Fruit fly (Drosophila melanogaster): ENCODE data around the gene Six4.

Gene Six4

dm6 chr3L:20792693-20793092, at the start of gene Six4 (continued):
- TF ChIP-seq p53 (GFP tag; optimal IDR thresholded peaks at IDR 0.05), result no peak
- no peak for TF ChIP-seq CG3163 (GFP tag; optimal IDR thresholded peaks at IDR 0.05)
- TF ChIP-seq CG13424 (tag; optimal IDR thresholded peaks at IDR 0.05), result no peak
- TF ChIP-seq CG12104 (GFP tag; optimal IDR thresholded peaks at IDR 0.05), result no peak
- TF ChIP-seq CG2875 (GFP tag; optimal IDR thresholded peaks at IDR 0.05), result no peak
- TF ChIP-seq Max (GFP tag; optimal IDR thresholded peaks at IDR 0.05), result no peak
- no peak for TF ChIP-seq jumu (GFP tag; optimal IDR thresholded peaks at IDR 0.05)
- TF ChIP-seq CG11456 (GFP tag; IDR thresholded peaks at IDR 0.05), result no peak
- TF ChIP-seq CG8281 (tag; optimal IDR thresholded peaks at IDR 0.05), result no peak
- TF ChIP-seq twi (tag; optimal IDR thresholded peaks at IDR 0.05), result peak; percentile 18
- TF ChIP-seq Meics (GFP tag; optimal IDR thresholded peaks at IDR 0.05), result no peak
- TF ChIP-seq CG11093 (GFP tag; IDR thresholded peaks at IDR 0.05), result no peak
- no peak for TF ChIP-seq CG33213 (GFP tag; optimal IDR thresholded peaks at IDR 0.05)
- no peak for TF ChIP-seq CG18599 (GFP tag; optimal IDR thresholded peaks at IDR 0.05)
- TF ChIP-seq her (GFP tag; optimal IDR thresholded peaks at IDR 0.05), result no peak
- TF ChIP-seq fd64A (GFP tag; optimal IDR thresholded peaks at IDR 0.05), result peak; percentile 43
- TF ChIP-seq dm (GFP tag; optimal IDR thresholded peaks at IDR 0.05), result no peak
- no peak for TF ChIP-seq ftz-f1 (GFP tag; optimal IDR thresholded peaks at IDR 0.05)
- TF ChIP-seq CG17359 (tag; optimal IDR thresholded peaks at IDR 0.05), result no peak
- TF ChIP-seq CG16813 (GFP tag; IDR thresholded peaks at IDR 0.05; ENCODE audit: partially characterized antibody), result no peak
- no peak for TF ChIP-seq CG34376 (GFP tag; optimal IDR thresholded peaks at IDR 0.05)
- no peak for TF ChIP-seq Hsf (GFP tag; optimal IDR thresholded peaks at IDR 0.05)
- TF ChIP-seq toy (GFP tag; IDR thresholded peaks at IDR 0.05), result no peak
- TF ChIP-seq ac (GFP tag; optimal IDR thresholded peaks at IDR 0.05), result peak; percentile 34
- peak; percentile 28 for TF ChIP-seq zen (tag; optimal IDR thresholded peaks at IDR 0.05)
- TF ChIP-seq Bdp1 (GFP tag; optimal IDR thresholded peaks at IDR 0.05), result no peak
- no peak for TF ChIP-seq CG3281 (GFP tag; optimal IDR thresholded peaks at IDR 0.05)
- TF ChIP-seq CG8089 (GFP tag; optimal IDR thresholded peaks at IDR 0.05), result no peak
- no peak for TF ChIP-seq CG10274 (GFP tag; optimal IDR thresholded peaks at IDR 0.05)
- 0 out of 2 replicates have a peak, but pooled peaks have one; percentile 44 for TF ChIP-seq Nf-YA (GFP tag; IDR thresholded peaks at IDR 0.05)
- TF ChIP-seq NfI (GFP tag; optimal IDR thresholded peaks at IDR 0.05), result no peak
- TF ChIP-seq so (GFP tag; IDR thresholded peaks at IDR 0.05), result peak; percentile 64; the same call in 1 of the 3 replicates
- TF ChIP-seq Oaz (GFP tag; IDR thresholded peaks at IDR 0.05), result no peak
- no peak for TF ChIP-seq bab2 (GFP tag; optimal IDR thresholded peaks at IDR 0.05)
- TF ChIP-seq CG12391 (tag; optimal IDR thresholded peaks at IDR 0.05), result no peak
- TF ChIP-seq CG15011 (GFP tag; optimal IDR thresholded peaks at IDR 0.05), result no peak
- TF ChIP-seq Stat92E (GFP tag; optimal IDR thresholded peaks at IDR 0.05), result no peak
- TF ChIP-seq CG2199 (GFP tag; IDR thresholded peaks at IDR 0.05), result no peak
- TF ChIP-seq Lpt (GFP tag; optimal IDR thresholded peaks at IDR 0.05), result no peak
- TF ChIP-seq eyg (GFP tag; optimal IDR thresholded peaks at IDR 0.05), result no peak
- TF ChIP-seq Lhr (GFP tag; optimal IDR thresholded peaks at IDR 0.05), result no peak
- TF ChIP-seq CG6813 (GFP tag; optimal IDR thresholded peaks at IDR 0.05), result peak; percentile 49
- no peak for TF ChIP-seq lilli (GFP tag; optimal IDR thresholded peaks at IDR 0.05)
- no peak for TF ChIP-seq Deaf1 (tag; optimal IDR thresholded peaks at IDR 0.05)
- TF ChIP-seq GATAe (GFP tag; conservative IDR thresholded peaks at IDR 0.05), result no peak
- TF ChIP-seq CG8924 (tag; optimal IDR thresholded peaks at IDR 0.05), result peak; percentile 40
- TF ChIP-seq Vsx1 (GFP tag; optimal IDR thresholded peaks at IDR 0.05), result no peak
- no peak for TF ChIP-seq abd-A (tag; optimal IDR thresholded peaks at IDR 0.05)
- no peak for TF ChIP-seq Ada2b (GFP tag; IDR thresholded peaks at IDR 0.05)
- no peak for TF ChIP-seq Aef1 (GFP tag; IDR thresholded peaks at IDR 0.05)
- TF ChIP-seq tll (GFP tag; optimal IDR thresholded peaks at IDR 0.05), result peak in 1 of 2 experiments; percentile 2

Data from whole organism, embryonic.